Worm (Caenorhabditis elegans) whole organism, L3 larva: ENCODE results near the gene air-1.

Experiments used
- R02D3.7 ChIP-seq: fragments of 150-350 bp; optimal IDR thresholded peaks from 2 replicates; lab custom pipeline; 2014; ENCODE audit warnings: missing biosample characterization, missing genetic modification characterization
- ZK546.5 ChIP-seq: sonication (generic microtip); optimal IDR thresholded peaks from 2 replicates; lab custom pipeline; 2017; ENCODE audit warnings: missing biosample characterization, missing genetic modification characterization
- ama-1 ChIP-seq: fragments of 150-350 bp; optimal IDR thresholded peaks from 2 replicates; lab custom pipeline; 2018
- ceh-82 ChIP-seq: fragments of 150-350 bp; optimal IDR thresholded peaks from 2 replicates; lab custom pipeline; 2014; ENCODE audit warnings: missing biosample characterization, missing genetic modification characterization
- egl-27 ChIP-seq: sonication (generic microtip); optimal IDR thresholded peaks from 4 replicates; lab custom pipeline; 2017; ENCODE audit warnings: missing biosample characterization, missing genetic modification reagents, missing genetic modification characterization
- elt-1 ChIP-seq: fragments of 150-350 bp; optimal IDR thresholded peaks from 2 replicates; lab custom pipeline; 2014; ENCODE audit warnings: missing biosample characterization, missing genetic modification characterization
- elt-2 ChIP-seq: sonication (generic microtip); optimal IDR thresholded peaks from 2 replicates; lab custom pipeline; 2016; ENCODE audit warnings: missing genetic modification reagents, mild to moderate bottlenecking, missing genetic modification characterization, missing compliant biosample characterization
- eor-1 ChIP-seq, 2 experiments: fragments of 150-350 bp; optimal IDR thresholded peaks; 2 replicates each; lab custom pipeline; 2014 to 2018; ENCODE audit warnings: missing biosample characterization in 2 of 2, missing genetic modification characterization in 2 of 2
- fkh-10 ChIP-seq: sonication (generic microtip); optimal IDR thresholded peaks from 2 replicates; lab custom pipeline; 2017; ENCODE audit warnings: missing biosample characterization, missing genetic modification reagents, missing genetic modification characterization
- fkh-2 ChIP-seq: fragments of 150-350 bp; optimal IDR thresholded peaks from 2 replicates; lab custom pipeline; 2014; ENCODE audit warnings: missing biosample characterization, missing genetic modification reagents, missing genetic modification characterization
- fos-1 ChIP-seq: fragments of 150-350 bp; optimal IDR thresholded peaks from 2 replicates; lab custom pipeline; 2014; ENCODE audit warnings: missing biosample characterization, missing genetic modification characterization
- jun-1 ChIP-seq: fragments of 150-350 bp; optimal IDR thresholded peaks from 2 replicates; lab custom pipeline; 2014; ENCODE audit warnings: missing biosample characterization, missing genetic modification reagents, missing genetic modification characterization
- lsy-12 ChIP-seq: sonication (generic microtip); optimal IDR thresholded peaks from 2 replicates; lab custom pipeline; 2016; ENCODE audit warnings: mild to moderate bottlenecking, missing genetic modification characterization, missing compliant biosample characterization
- mdl-1 ChIP-seq: fragments of 150-350 bp; optimal IDR thresholded peaks from 2 replicates; lab custom pipeline; 2014; ENCODE audit warnings: missing biosample characterization, missing genetic modification characterization
- mml-1 ChIP-seq: fragments of 150-350 bp; sonication (generic microtip); optimal IDR thresholded peaks from 3 replicates; lab custom pipeline; 2014; ENCODE audit warnings: missing biosample characterization, missing genetic modification characterization
- nfya-1 ChIP-seq: sonication (generic microtip); optimal IDR thresholded peaks from 2 replicates; lab custom pipeline; 2017; ENCODE audit warnings: missing genetic modification characterization, mild to moderate bottlenecking, missing compliant biosample characterization, antibody characterized with exemption, moderate library complexity; ENCODE audit not compliant: insufficient read depth
- nhr-23 ChIP-seq: fragments of 150-350 bp; optimal IDR thresholded peaks from 2 replicates; lab custom pipeline; 2014; ENCODE audit warnings: missing biosample characterization, missing genetic modification reagents, missing genetic modification characterization
- nhr-25 ChIP-seq: sonication (generic microtip); optimal IDR thresholded peaks from 2 replicates; lab custom pipeline; 2017; ENCODE audit warnings: missing biosample characterization, missing genetic modification characterization
- nhr-67 ChIP-seq: fragments of 150-350 bp; optimal IDR thresholded peaks from 2 replicates; lab custom pipeline; 2014; ENCODE audit warnings: missing biosample characterization, missing genetic modification characterization
- nhr-76 ChIP-seq: fragments of 150-350 bp; sonication (generic microtip); optimal IDR thresholded peaks from 5 replicates; lab custom pipeline; 2014; ENCODE audit warnings: missing biosample characterization, missing genetic modification characterization
- nhr-77 ChIP-seq: fragments of 150-350 bp; optimal IDR thresholded peaks from 2 replicates; lab custom pipeline; 2014; ENCODE audit warnings: missing biosample characterization, missing genetic modification characterization
- pha-4 ChIP-seq: fragments of 150-350 bp; optimal IDR thresholded peaks from 2 replicates; lab custom pipeline; 2014; ENCODE audit warnings: missing biosample characterization, missing genetic modification reagents, missing genetic modification characterization
- pqm-1 ChIP-seq: fragments of 150-350 bp; optimal IDR thresholded peaks from 2 replicates; lab custom pipeline; 2017; ENCODE audit warnings: missing biosample characterization, missing genetic modification characterization, inconsistent platforms
- sea-2 ChIP-seq: fragments of 150-350 bp; sonication (generic microtip); optimal IDR thresholded peaks from 4 replicates; lab custom pipeline; 2014; ENCODE audit warnings: missing biosample characterization, missing genetic modification reagents, missing genetic modification characterization
- skn-1 ChIP-seq: fragments of 150-350 bp; optimal IDR thresholded peaks from 2 replicates; lab custom pipeline; 2014; ENCODE audit warnings: missing biosample characterization, missing genetic modification characterization
- tbx-2 ChIP-seq: sonication (generic microtip); optimal IDR thresholded peaks from 2 replicates; lab custom pipeline; 2016; ENCODE audit warnings: mild to moderate bottlenecking, missing genetic modification characterization, missing compliant biosample characterization
- unc-39 ChIP-seq: sonication (generic microtip); optimal IDR thresholded peaks from 4 replicates; lab custom pipeline; 2017; ENCODE audit warnings: missing biosample characterization, missing genetic modification characterization
- unc-62 ChIP-seq: fragments of 150-350 bp; sonication (generic microtip); optimal IDR thresholded peaks from 4 replicates; lab custom pipeline; 2014; ENCODE audit warnings: missing biosample characterization, missing genetic modification reagents, missing genetic modification characterization
- zag-1 ChIP-seq: fragments of 150-350 bp; optimal IDR thresholded peaks from 2 replicates; lab custom pipeline; 2014; ENCODE audit warnings: missing biosample characterization, missing genetic modification characterization
- ztf-11 ChIP-seq: fragments of 150-350 bp; optimal IDR thresholded peaks from 2 replicates; lab custom pipeline; 2014; ENCODE audit warnings: missing biosample characterization, missing genetic modification characterization

Gene air-1

DNA sequence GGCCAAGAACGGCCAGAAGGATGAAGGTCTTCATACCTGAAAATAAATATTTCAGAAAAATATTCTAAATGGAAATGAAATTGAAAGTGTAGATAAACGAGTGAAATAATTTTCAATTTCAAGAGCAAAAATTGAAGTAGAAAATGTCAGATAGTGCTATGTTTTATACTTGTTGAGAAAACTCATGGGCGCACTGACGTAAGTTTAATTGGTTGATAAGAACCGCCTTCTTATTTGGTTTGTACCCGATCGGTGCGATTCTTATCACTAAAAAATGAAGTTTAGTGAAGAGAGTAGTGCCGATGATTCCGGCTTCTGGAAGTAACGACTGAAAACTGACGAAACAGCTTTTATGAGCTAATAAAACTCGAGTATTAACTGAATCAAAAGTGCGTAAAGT is 47.6 kb downstream of the air-1 start, which contains the start of the genes asp-6 and asp-12:
TSS of gene asp-6 (minus strand) at position 36 of the 400 bp plus-strand sequence.
TSS of gene asp-12 (plus strand) at position 309 of the 400 bp plus-strand sequence.
- TF ChIP-seq nfya-1 (tag; lab: Kevin White, UChicago) (no peak), mml-1 (no peak), elt-2 (peak; percentile 92), R02D3.7 (tag; lab: Kevin White, UChicago) (no peak), ZK546.5 (tag; lab: Kevin White, UChicago) (no peak), nhr-23 (no peak), ztf-11 (tag; lab: Kevin White, UChicago) (no peak), zag-1 (tag; lab: Kevin White, UChicago) (no peak), pha-4 (tag; lab: Kevin White, UChicago) (peak; percentile 38), unc-39 (tag; lab: Kevin White, UChicago) (no peak), tbx-2 (no peak), jun-1 (tag; lab: Kevin White, UChicago) (peak; percentile 26), skn-1 (tag; lab: Kevin White, UChicago) (no peak), eor-1 (tag; optimal IDR thresholded peaks at IDR 0.05; lab: Kevin White, UChicago) (no peak), nhr-25 (tag; lab: Kevin White, UChicago) (no peak), fos-1 (tag; lab: Kevin White, UChicago) (peak; percentile 3), egl-27 (no peak), pqm-1 (tag; lab: Kevin White, UChicago) (peak; percentile 80), nhr-76 (no peak)

DNA sequence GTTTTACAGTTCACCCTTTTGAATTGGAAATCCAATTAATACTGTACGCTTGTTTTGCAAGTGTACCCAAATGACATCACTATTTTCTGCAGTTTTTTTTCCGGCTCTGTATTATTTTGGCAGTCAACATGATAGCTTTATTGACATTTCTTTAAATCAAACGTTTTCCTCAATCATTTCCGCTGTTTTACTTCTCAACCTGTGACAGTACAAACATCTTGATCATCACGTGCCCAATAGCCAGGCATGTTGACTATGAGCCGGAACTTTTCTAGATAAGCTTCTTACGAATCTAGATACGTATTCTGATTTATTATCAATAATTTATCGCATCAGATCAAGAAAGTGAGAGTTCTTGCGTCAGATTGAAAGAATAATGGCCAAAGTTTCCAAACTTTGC is 48.6 kb downstream of the air-1 start:
- TF ChIP-seq pha-4 (tag; lab: Kevin White, UChicago) (peak; percentile 57), jun-1 (tag; lab: Kevin White, UChicago) (peak; percentile 24), tbx-2 (no peak), fkh-2 (tag; lab: Kevin White, UChicago) (no peak), elt-2 (peak; percentile 85), unc-62 (GFP tag; lab: Kevin White, UChicago) (no peak), nhr-77 (no peak), mdl-1 (tag; lab: Kevin White, UChicago) (no peak), fkh-10 (GFP tag; lab: Kevin White, UChicago) (no peak), ztf-11 (tag; lab: Kevin White, UChicago) (no peak), skn-1 (tag; lab: Kevin White, UChicago) (no peak), ceh-82 (tag; lab: Kevin White, UChicago) (no peak), unc-39 (tag; lab: Kevin White, UChicago) (no peak), pqm-1 (tag; lab: Kevin White, UChicago) (peak; percentile 75)
- TF ChIP-seq, all 47 proteins: peak for 4

DNA sequence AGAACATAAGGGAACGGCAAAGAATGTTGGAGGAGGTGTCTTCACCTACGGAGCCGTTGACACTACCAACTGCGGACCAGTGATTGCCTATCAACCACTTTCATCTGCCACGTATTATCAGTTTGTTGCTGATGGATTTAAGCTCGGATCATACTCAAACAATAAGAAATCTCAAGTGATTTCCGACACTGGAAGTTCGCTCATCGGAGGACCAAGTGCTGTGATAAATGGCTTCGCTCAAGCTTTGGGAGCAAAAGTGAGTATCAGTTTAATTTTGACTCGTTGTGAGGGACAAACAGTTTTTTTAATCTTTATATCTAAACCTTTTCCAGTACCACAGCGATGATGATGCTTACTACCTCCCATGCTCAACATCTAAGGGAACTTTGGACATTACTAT is 50.1 kb downstream of the air-1 start:
- TF ChIP-seq elt-1 (tag; lab: Kevin White, UChicago) (no peak), ama-1 (no peak), nhr-67 (tag; lab: Kevin White, UChicago) (no peak), sea-2 (GFP tag; lab: Kevin White, UChicago) (no peak), R02D3.7 (tag; lab: Kevin White, UChicago) (no peak), lsy-12 (tag; lab: Kevin White, UChicago) (no peak), nhr-23 (no peak)

DNA sequence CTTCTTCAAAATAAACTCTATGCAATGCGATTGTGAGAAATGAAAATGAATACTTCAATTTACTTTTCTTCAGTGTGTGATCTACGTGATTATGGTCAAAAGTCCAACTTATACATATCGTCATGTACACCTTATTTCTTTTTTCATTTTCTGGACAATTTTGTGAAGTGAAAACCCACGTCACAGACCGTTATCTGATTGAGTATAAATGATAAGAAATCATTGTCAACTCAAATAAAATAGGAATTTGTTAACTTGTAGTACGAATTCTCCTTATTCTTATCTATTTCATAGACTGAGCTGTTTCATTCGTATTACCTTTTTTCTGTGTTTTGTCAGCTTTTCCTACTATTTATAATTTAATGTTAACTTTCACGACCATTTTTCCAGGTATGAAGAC is 50.7 kb downstream of the air-1 start, which contains the start of gene asp-5:
TSS of gene asp-5 (plus strand) at position 391 of the 400 bp plus-strand sequence.
- TF ChIP-seq fos-1 (tag; lab: Kevin White, UChicago) (no peak), elt-2 (peak; percentile 89), pha-4 (tag; lab: Kevin White, UChicago) (no peak), pqm-1 (tag; lab: Kevin White, UChicago) (peak; percentile 87), ceh-82 (tag; lab: Kevin White, UChicago) (no peak)
